Fruit fly (Drosophila melanogaster) whole organism, embryonic: ENCODE measurements around the gene CG14839.

ENCODE experiments used
- Adf1 ChIP-seq: fragments of 200-800 bp; sonication (Bioruptor generic); IDR thresholded peaks from 2 replicates; pipeline ENCODE4 v1.3.6; 2022; ENCODE audit warnings: missing biosample characterization, missing genetic modification characterization
- B-H1 ChIP-seq: fragments of 200-800 bp; sonication (Bioruptor generic); IDR thresholded peaks from 3 replicates; pipeline ENCODE4 v1.3.6; 2022; ENCODE audit warnings: missing biosample characterization, missing genetic modification characterization
- CG10654 ChIP-seq: fragments of 200-800 bp; sonication (Bioruptor generic); optimal IDR thresholded peaks from 2 replicates; lab custom pipeline; 2016; ENCODE audit warnings: missing biosample characterization, missing genetic modification characterization
- CG11085 ChIP-seq: fragments of 200-800 bp; sonication (Bioruptor generic); IDR thresholded peaks from 2 replicates; pipeline ENCODE4 v1.3.6; 2022; ENCODE audit warnings: missing biosample characterization, missing genetic modification characterization
- CG12942 ChIP-seq: fragments of 200-800 bp; sonication (Bioruptor generic); optimal IDR thresholded peaks from 3 replicates; lab custom pipeline; 2016; ENCODE audit warnings: missing biosample characterization, missing genetic modification characterization
- CG13296 ChIP-seq: fragments of 200-800 bp; sonication (Bioruptor generic); optimal IDR thresholded peaks from 3 replicates; lab custom pipeline; 2018; ENCODE audit warnings: missing biosample characterization, mild to moderate bottlenecking, missing genetic modification characterization
- CG15601 ChIP-seq: fragments of 200-800 bp; sonication (Bioruptor generic); optimal IDR thresholded peaks from 3 replicates; lab custom pipeline; 2019; ENCODE audit warnings: missing biosample characterization, mild to moderate bottlenecking, missing genetic modification characterization, moderate library complexity
- CG17328 ChIP-seq: fragments of 200-800 bp; sonication (Bioruptor generic); IDR thresholded peaks from 2 replicates; pipeline ENCODE4 v1.3.6; 2022; ENCODE audit warnings: missing biosample characterization, missing genetic modification characterization
- CG17568 ChIP-seq: fragments of 200-800 bp; sonication (Bioruptor generic); optimal IDR thresholded peaks from 2 replicates; lab custom pipeline; 2018; ENCODE audit warnings: missing biosample characterization, mild to moderate bottlenecking, missing genetic modification characterization, moderate library complexity
- CG17612 ChIP-seq: fragments of 200-800 bp; sonication (Bioruptor generic); IDR thresholded peaks from 2 replicates; pipeline ENCODE4 v1.3.6; 2022; ENCODE audit warnings: missing biosample characterization, missing genetic modification characterization
- CG18476 ChIP-seq: fragments of 200-800 bp; sonication (Bioruptor generic); optimal IDR thresholded peaks from 2 replicates; lab custom pipeline; 2016; ENCODE audit warnings: missing biosample characterization, mild to moderate bottlenecking, missing genetic modification characterization
- CG5180 ChIP-seq: fragments of 200-800 bp; sonication (Bioruptor generic); optimal IDR thresholded peaks from 3 replicates; lab custom pipeline; 2017; ENCODE audit warnings: missing biosample characterization, missing genetic modification characterization, mild to moderate bottlenecking, moderate library complexity, missing genetic modification reagents
- CG5953 ChIP-seq: fragments of 200-800 bp; sonication (Bioruptor generic); IDR thresholded peaks from 2 replicates; pipeline ENCODE4 v1.3.6; 2022; ENCODE audit warnings: missing biosample characterization, missing genetic modification characterization
- CG6175 ChIP-seq: fragments of 200-800 bp; sonication (Bioruptor generic); IDR thresholded peaks from 3 replicates; pipeline ENCODE4 v1.3.6; 2022; ENCODE audit warnings: missing biosample characterization, missing genetic modification characterization
- CG6654 ChIP-seq: fragments of 200-800 bp; sonication (Bioruptor generic); optimal IDR thresholded peaks from 2 replicates; lab custom pipeline; 2017; ENCODE audit warnings: missing biosample characterization, mild to moderate bottlenecking, missing genetic modification characterization
- CG6791 ChIP-seq: fragments of 200-800 bp; sonication (Bioruptor generic); IDR thresholded peaks from 3 replicates; pipeline ENCODE4 v1.3.6; 2022; ENCODE audit warnings: missing biosample characterization, missing genetic modification characterization; ENCODE audit not compliant: partially characterized antibody
- CG7928 ChIP-seq: fragments of 200-800 bp; sonication (Bioruptor generic); optimal IDR thresholded peaks from 2 replicates; lab custom pipeline; 2017; ENCODE audit warnings: missing biosample characterization, mild to moderate bottlenecking, missing genetic modification characterization
- CG8478 ChIP-seq: fragments of >200 bp; optimal IDR thresholded peaks from 2 replicates; lab custom pipeline; 2018
- CG8924 ChIP-seq: fragments of 200-800 bp; optimal IDR thresholded peaks from 3 replicates; lab custom pipeline; 2019; ENCODE audit warnings: missing biosample characterization, mild to moderate bottlenecking, missing genetic modification characterization, moderate library complexity
- CG9609 ChIP-seq: fragments of 200-800 bp; sonication (Bioruptor generic); optimal IDR thresholded peaks from 3 replicates; lab custom pipeline; 2016; ENCODE audit warnings: missing biosample characterization, missing genetic modification characterization
- CG9797 ChIP-seq: fragments of 200-800 bp; sonication (Bioruptor generic); optimal IDR thresholded peaks from 3 replicates; lab custom pipeline; 2018; ENCODE audit warnings: missing biosample characterization, mild to moderate bottlenecking, missing genetic modification characterization
- Dp ChIP-seq: fragments of 200-800 bp; sonication (Bioruptor generic); optimal IDR thresholded peaks from 2 replicates; lab custom pipeline; 2018; ENCODE audit warnings: missing biosample characterization, mild to moderate bottlenecking, missing genetic modification characterization, moderate library complexity
- E2f1 ChIP-seq: fragments of 200-800 bp; sonication (Bioruptor generic); IDR thresholded peaks from 2 replicates; pipeline ENCODE4 v1.3.6; 2022; ENCODE audit warnings: missing biosample characterization, missing genetic modification characterization
- E2f2 ChIP-seq: fragments of 200-800 bp; sonication (Bioruptor generic); IDR thresholded peaks from 2 replicates; pipeline ENCODE4 v1.3.6; 2022; ENCODE audit warnings: missing biosample characterization, missing genetic modification characterization
- ERR ChIP-seq: fragments of 200-800 bp; sonication (Bioruptor generic); optimal IDR thresholded peaks from 2 replicates; lab custom pipeline; 2016; ENCODE audit warnings: missing biosample characterization, missing genetic modification characterization
- MESR4 ChIP-seq: fragments of 200-800 bp; sonication (Bioruptor generic); optimal IDR thresholded peaks from 2 replicates; lab custom pipeline; 2018; ENCODE audit warnings: missing biosample characterization, mild to moderate bottlenecking, missing genetic modification characterization, moderate library complexity
- PHDP ChIP-seq: fragments of 200-800 bp; sonication (Bioruptor generic); optimal IDR thresholded peaks from 3 replicates; lab custom pipeline; 2018; ENCODE audit warnings: missing biosample characterization, mild to moderate bottlenecking, missing genetic modification characterization, moderate library complexity
- Ptx1 ChIP-seq: fragments of 200-800 bp; sonication (Bioruptor generic); IDR thresholded peaks from 2 replicates; pipeline ENCODE4 v1.3.6; 2022; ENCODE audit warnings: missing biosample characterization, missing genetic modification characterization
- Spps ChIP-seq: fragments of 200-800 bp; sonication (Bioruptor generic); optimal IDR thresholded peaks from 2 replicates; lab custom pipeline; 2018; ENCODE audit warnings: missing biosample characterization, mild to moderate bottlenecking, missing genetic modification characterization
- Trl ChIP-seq, 3 experiments: fragments of >200 bp in 2 of 3; fragments of 200-800 bp in 1 of 3; sonication (Bioruptor generic) in 1 of 3; optimal IDR thresholded peaks; 2 replicates in 1 of 3; 3 replicates in 2 of 3; lab custom pipeline; 2016 to 2017; ENCODE audit warnings: missing biosample characterization in 1 of 3, missing genetic modification characterization in 1 of 3
- bab2 ChIP-seq: fragments of 200-800 bp; sonication (Bioruptor generic); optimal IDR thresholded peaks from 2 replicates; lab custom pipeline; 2016; ENCODE audit warnings: missing biosample characterization, missing genetic modification characterization
- cad ChIP-seq: fragments of >200 bp; optimal IDR thresholded peaks from 2 replicates; lab custom pipeline; 2017; ENCODE audit warnings: missing biosample characterization, missing genetic modification characterization
- dm ChIP-seq: fragments of 200-800 bp; sonication (Bioruptor generic); optimal IDR thresholded peaks from 3 replicates; lab custom pipeline; 2016; ENCODE audit warnings: missing biosample characterization, missing genetic modification characterization
- ewg ChIP-seq: fragments of 200-800 bp; sonication (Bioruptor generic); optimal IDR thresholded peaks from 3 replicates; lab custom pipeline; 2017; ENCODE audit warnings: mild to moderate bottlenecking, missing biosample characterization, missing genetic modification reagents, missing genetic modification characterization
- grau ChIP-seq: fragments of 200-800 bp; optimal IDR thresholded peaks from 3 replicates; lab custom pipeline; 2019; ENCODE audit warnings: missing biosample characterization, mild to moderate bottlenecking, missing genetic modification characterization, moderate library complexity
- klu ChIP-seq: fragments of 200-800 bp; sonication (Bioruptor generic); IDR thresholded peaks from 2 replicates; pipeline ENCODE4 v1.3.6; 2022; ENCODE audit warnings: missing biosample characterization, missing genetic modification characterization
- luna ChIP-seq: fragments of 200-800 bp; sonication (Bioruptor generic); optimal IDR thresholded peaks from 2 replicates; lab custom pipeline; 2016; ENCODE audit warnings: missing biosample characterization, missing genetic modification characterization
- mirr ChIP-seq: fragments of 200-800 bp; sonication (Bioruptor generic); optimal IDR thresholded peaks from 3 replicates; lab custom pipeline; 2018; ENCODE audit warnings: missing biosample characterization, mild to moderate bottlenecking, missing genetic modification characterization
- p53 ChIP-seq: fragments of 200-800 bp; sonication (Bioruptor generic); optimal IDR thresholded peaks from 2 replicates; lab custom pipeline; 2016; ENCODE audit warnings: missing biosample characterization, missing genetic modification characterization
- peb ChIP-seq: fragments of 200-800 bp; sonication (Bioruptor generic); IDR thresholded peaks from 2 replicates; pipeline ENCODE4 v1.3.6; 2022; ENCODE audit warnings: missing biosample characterization, missing genetic modification characterization
- pita ChIP-seq: fragments of 200-800 bp; sonication (Bioruptor generic); optimal IDR thresholded peaks from 2 replicates; lab custom pipeline; 2017; ENCODE audit warnings: missing biosample characterization, mild to moderate bottlenecking, missing genetic modification characterization
- rib ChIP-seq: fragments of 200-800 bp; sonication (Bioruptor generic); IDR thresholded peaks from 2 replicates; pipeline ENCODE4 v1.3.6; 2022; ENCODE audit warnings: missing biosample characterization, missing genetic modification characterization
- sens ChIP-seq: fragments of 200-800 bp; sonication (Bioruptor generic); peaks from one replicate; lab custom pipeline; 2016; ENCODE audit warnings: missing biosample characterization, missing genetic modification characterization
- seq ChIP-seq: fragments of 200-800 bp; sonication (Bioruptor generic); IDR thresholded peaks from 2 replicates; pipeline ENCODE4 v1.3.6; 2022; ENCODE audit warnings: missing biosample characterization, missing genetic modification characterization
- tgo ChIP-seq: fragments of 200-800 bp; sonication (Bioruptor generic); IDR thresholded peaks from 3 replicates; pipeline ENCODE4 v1.3.6; 2022; ENCODE audit warnings: missing biosample characterization, missing genetic modification characterization
- tll ChIP-seq, 2 experiments: fragments of 200-800 bp in 1 of 2; fragments of >200 bp in 1 of 2; sonication (Bioruptor generic) in 1 of 2; optimal IDR thresholded peaks; 2 replicates each; lab custom pipeline; 2017 to 2019; ENCODE audit warnings: missing biosample characterization in 2 of 2, missing genetic modification characterization in 2 of 2, mild to moderate bottlenecking in 1 of 2, moderate library complexity in 1 of 2
- trem ChIP-seq: fragments of 200-800 bp; optimal IDR thresholded peaks from 3 replicates; lab custom pipeline; 2019; ENCODE audit warnings: missing biosample characterization, mild to moderate bottlenecking, missing genetic modification characterization, moderate library complexity
- trh ChIP-seq: fragments of 200-800 bp; sonication (Bioruptor generic); optimal IDR thresholded peaks from 2 replicates; lab custom pipeline; 2016; ENCODE audit warnings: missing biosample characterization, missing genetic modification characterization
- unpg ChIP-seq: fragments of 200-800 bp; sonication (Bioruptor generic); optimal IDR thresholded peaks from 3 replicates; lab custom pipeline; 2018; ENCODE audit warnings: missing biosample characterization, mild to moderate bottlenecking, missing genetic modification characterization, moderate library complexity
- z ChIP-seq: fragments of 200-800 bp; sonication (Bioruptor generic); IDR thresholded peaks from 3 replicates; pipeline ENCODE4 v1.3.6; 2022; ENCODE audit warnings: missing biosample characterization, missing genetic modification characterization

The CG14839 gene

DNA sequence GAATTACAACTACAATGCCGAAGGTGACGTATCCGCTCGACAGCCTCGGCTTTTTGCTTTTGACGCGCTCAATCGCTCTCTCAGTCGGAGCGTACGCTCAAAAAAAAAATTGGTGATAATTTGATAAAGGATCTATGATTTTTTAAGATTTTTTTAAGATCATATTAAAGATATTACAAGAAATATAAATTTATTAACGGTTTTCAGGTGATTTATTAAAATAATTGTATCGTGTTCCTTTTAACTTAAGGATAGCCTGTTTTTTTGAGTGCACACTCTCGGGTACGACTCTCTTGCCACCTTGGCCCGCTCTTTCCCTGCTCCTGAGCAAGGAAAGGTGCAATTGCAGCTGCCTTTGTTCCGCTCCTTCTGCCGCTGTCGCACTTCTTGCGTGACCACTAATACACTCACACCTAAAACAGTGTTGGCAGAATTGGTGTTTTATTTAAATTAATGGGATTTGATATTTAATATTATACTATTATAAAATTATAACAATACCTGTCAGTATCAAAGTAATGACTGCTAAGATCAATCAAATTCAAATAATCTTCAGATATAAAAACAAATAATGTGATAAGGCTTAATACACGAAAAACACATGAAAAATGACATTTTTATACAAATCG, 15.8 kb downstream of the CG14839 start (continued):
- TF ChIP-seq E2f2 (GFP tag; lab: Robert Waterston, UW) (peak; percentile 63), Adf1 (peak; percentile 61; the same call in 1 of the 2 replicates), Trl (optimal IDR thresholded peaks at IDR 0.05; lab: Kevin White, UChicago) (peak; percentile 42 to 68), Trl (GFP tag; optimal IDR thresholded peaks at IDR 0.05; lab: Kevin White, UChicago) (no peak), cad (GFP tag; lab: Kevin White, UChicago) (no peak), MESR4 (no peak), CG8924 (tag; lab: Kevin White, UChicago) (peak; percentile 91), grau (tag; lab: Kevin White, UChicago) (peak; percentile 83), unpg (GFP tag; lab: Kevin White, UChicago) (no peak), Spps (tag; lab: Kevin White, UChicago) (peak; percentile 64), CG5180 (GFP tag; lab: Kevin White, UChicago) (peak; percentile 32), CG6791 (GFP tag; lab: Robert Waterston, UW) (no peak), CG10654 (GFP tag; lab: Kevin White, UChicago) (peak; percentile 58), CG17328 (GFP tag; lab: Robert Waterston, UW) (peak; percentile 91), E2f1 (GFP tag; lab: Robert Waterston, UW) (peak; percentile 71), CG17612 (GFP tag; lab: Robert Waterston, UW) (0 out of 2 replicates have a peak, but pooled peaks have one; percentile 40), PHDP (tag; lab: Kevin White, UChicago) (no peak), mirr (GFP tag; lab: Kevin White, UChicago) (no peak), Ptx1 (GFP tag; lab: Robert Waterston, UW) (peak; percentile 77), bab2 (GFP tag; lab: Kevin White, UChicago) (peak; percentile 41), sens (GFP tag; lab: Kevin White, UChicago) (peak; percentile 90), dm (GFP tag; lab: Kevin White, UChicago) (no peak), trem (tag; lab: Kevin White, UChicago) (peak; percentile 79), CG8478 (no peak), z (GFP tag; lab: Robert Waterston, UW) (peak; percentile 62; the same call in 2 of the 3 replicates), CG6175 (GFP tag; lab: Robert Waterston, UW) (0 out of 3 replicates have a peak, but pooled peaks have one; percentile 23), CG18476 (GFP tag; lab: Kevin White, UChicago) (peak; percentile 69), CG7928 (no peak), pita (GFP tag; lab: Kevin White, UChicago) (no peak), peb (GFP tag; lab: Robert Waterston, UW) (no peak; the same call in 1 of the 2 replicates), CG12942 (GFP tag; lab: Kevin White, UChicago) (peak; percentile 52), CG13296 (peak; percentile 82), rib (GFP tag; lab: Robert Waterston, UW) (no peak), Dp (no peak), B-H1 (peak; percentile 72; the same call in 2 of the 3 replicates), ewg (GFP tag; lab: Kevin White, UChicago) (peak; percentile 53), tll (GFP tag; optimal IDR thresholded peaks at IDR 0.05; lab: Kevin White, UChicago) (peak in 1 of 2 experiments; percentile 85), CG15601 (tag; lab: Kevin White, UChicago) (no peak), klu (peak; percentile 45; the same call in 1 of the 2 replicates), seq (GFP tag; lab: Robert Waterston, UW) (peak; percentile 77), CG17568 (GFP tag; lab: Kevin White, UChicago) (no peak), tgo (peak; percentile 74), CG9797 (GFP tag; lab: Kevin White, UChicago) (peak; percentile 3), CG5953 (GFP tag; lab: Robert Waterston, UW) (peak; percentile 76), ERR (GFP tag; lab: Kevin White, UChicago) (no peak), trh (GFP tag; lab: Kevin White, UChicago) (peak; percentile 49), CG6654 (GFP tag; lab: Kevin White, UChicago) (no peak), CG11085 (peak; percentile 64; the same call in 1 of the 2 replicates), p53 (GFP tag; lab: Kevin White, UChicago) (no peak), luna (GFP tag; lab: Kevin White, UChicago) (no peak), CG9609 (GFP tag; lab: Kevin White, UChicago) (no peak)
